Fruit fly (Drosophila melanogaster) whole organism, embryonic: ENCODE data around the gene CG42404.

ENCODE experiments used
- Atf-2 ChIP-seq: fragments of 200-800 bp; sonication (Bioruptor generic); optimal IDR thresholded peaks from 2 replicates; lab custom pipeline; 2016; ENCODE audit warnings: missing biosample characterization, missing genetic modification characterization
- B-H1 ChIP-seq: fragments of 200-800 bp; sonication (Bioruptor generic); IDR thresholded peaks from 3 replicates; pipeline ENCODE4 v1.3.6; 2022; ENCODE audit warnings: missing biosample characterization, missing genetic modification characterization
- CG1024 ChIP-seq: fragments of 200-800 bp; sonication (Bioruptor generic); IDR thresholded peaks from 2 replicates; pipeline ENCODE4 v1.3.6; 2022; ENCODE audit warnings: missing biosample characterization, missing genetic modification characterization
- CG11695 ChIP-seq: fragments of 200-800 bp; sonication (Bioruptor generic); IDR thresholded peaks from 3 replicates; pipeline ENCODE4 v1.3.6; 2022; ENCODE audit warnings: missing biosample characterization, missing genetic modification characterization
- CG15011 ChIP-seq: fragments of 200-800 bp; sonication (Bioruptor generic); optimal IDR thresholded peaks from 3 replicates; lab custom pipeline; 2018; ENCODE audit warnings: missing biosample characterization, mild to moderate bottlenecking, missing genetic modification characterization
- CG15601 ChIP-seq: fragments of 200-800 bp; sonication (Bioruptor generic); optimal IDR thresholded peaks from 3 replicates; lab custom pipeline; 2019; ENCODE audit warnings: missing biosample characterization, mild to moderate bottlenecking, missing genetic modification characterization, moderate library complexity
- CG18476 ChIP-seq: fragments of 200-800 bp; sonication (Bioruptor generic); optimal IDR thresholded peaks from 2 replicates; lab custom pipeline; 2016; ENCODE audit warnings: missing biosample characterization, mild to moderate bottlenecking, missing genetic modification characterization
- CG18619 ChIP-seq: fragments of 200-800 bp; sonication (Bioruptor generic); optimal IDR thresholded peaks from 3 replicates; lab custom pipeline; 2017; ENCODE audit warnings: missing biosample characterization, mild to moderate bottlenecking, missing genetic modification characterization
- CG2120 ChIP-seq: fragments of 200-800 bp; sonication (Bioruptor generic); optimal IDR thresholded peaks from 3 replicates; lab custom pipeline; 2016; ENCODE audit warnings: missing biosample characterization, missing genetic modification characterization
- CG31224 ChIP-seq: fragments of 200-800 bp; sonication (Bioruptor generic); IDR thresholded peaks from 2 replicates; pipeline ENCODE4 v1.3.6; 2022; ENCODE audit warnings: missing biosample characterization, missing genetic modification characterization
- CG32532 ChIP-seq: fragments of 200-800 bp; sonication (Bioruptor generic); IDR thresholded peaks from 2 replicates; pipeline ENCODE4 v1.3.6; 2022; ENCODE audit warnings: missing biosample characterization, missing genetic modification characterization
- CG3726 ChIP-seq: fragments of 200-800 bp; sonication (Bioruptor generic); IDR thresholded peaks from 3 replicates; pipeline ENCODE4, ENCODE4 v1.3.6; 2022; ENCODE audit warnings: missing biosample characterization, missing genetic modification characterization
- CG4820 ChIP-seq: fragments of 200-800 bp; sonication (Bioruptor generic); optimal IDR thresholded peaks from 3 replicates; lab custom pipeline; 2016; ENCODE audit warnings: missing biosample characterization, missing genetic modification characterization
- CG5953 ChIP-seq: fragments of 200-800 bp; sonication (Bioruptor generic); IDR thresholded peaks from 2 replicates; pipeline ENCODE4 v1.3.6; 2022; ENCODE audit warnings: missing biosample characterization, missing genetic modification characterization
- CG6654 ChIP-seq: fragments of 200-800 bp; sonication (Bioruptor generic); optimal IDR thresholded peaks from 2 replicates; lab custom pipeline; 2017; ENCODE audit warnings: missing biosample characterization, mild to moderate bottlenecking, missing genetic modification characterization
- CG7987 ChIP-seq: fragments of 200-800 bp; sonication (Bioruptor generic); optimal IDR thresholded peaks from 2 replicates; lab custom pipeline; 2018; ENCODE audit warnings: missing biosample characterization, mild to moderate bottlenecking, missing genetic modification characterization, moderate library complexity
- CTCF ChIP-seq: fragments of 200-800 bp; sonication (Bioruptor generic); optimal IDR thresholded peaks from 2 replicates; lab custom pipeline; 2017; ENCODE audit warnings: missing biosample characterization, mild to moderate bottlenecking, missing genetic modification characterization, moderate library complexity
- Camta ChIP-seq: fragments of 200-800 bp; sonication (Bioruptor generic); optimal IDR thresholded peaks from 2 replicates; lab custom pipeline; 2016; ENCODE audit warnings: missing biosample characterization, missing genetic modification characterization
- D ChIP-seq, 2 experiments: fragments of 200-800 bp in 1 of 2; fragments of >200 bp in 1 of 2; sonication (Bioruptor generic) in 1 of 2; optimal IDR thresholded peaks; 2 replicates in 1 of 2; 3 replicates in 1 of 2; lab custom pipeline; 2017; ENCODE audit warnings: mild to moderate bottlenecking in 1 of 2, missing biosample characterization in 1 of 2, missing genetic modification characterization in 1 of 2, missing genetic modification reagents in 1 of 2
- Dfd ChIP-seq, 2 experiments: fragments of >200 bp; optimal IDR thresholded peaks; 2 replicates each; lab custom pipeline; 2017; ENCODE audit warnings: missing biosample characterization in 2 of 2, missing genetic modification characterization in 2 of 2
- Dref ChIP-seq: fragments of 200-800 bp; sonication (Bioruptor generic); IDR thresholded peaks from 2 replicates; pipeline ENCODE4 v1.3.6; 2022; ENCODE audit warnings: missing biosample characterization, missing genetic modification characterization
- Ets65A ChIP-seq: fragments of 200-800 bp; sonication (Bioruptor generic); peaks from one replicate; lab custom pipeline; 2016; ENCODE audit warnings: missing biosample characterization, missing genetic modification characterization
- Fer1 ChIP-seq: fragments of 200-800 bp; sonication (Bioruptor generic); optimal IDR thresholded peaks from 2 replicates; lab custom pipeline; 2017; ENCODE audit warnings: missing biosample characterization, mild to moderate bottlenecking, missing genetic modification characterization
- GATAe ChIP-seq: fragments of 200-800 bp; sonication (Bioruptor generic); conservative IDR thresholded peaks from 2 replicates; pipeline ENCODE4 v1.3.6; 2022; ENCODE audit warnings: missing biosample characterization, missing genetic modification characterization
- HLHmδ ChIP-seq: fragments of 200-800 bp; sonication (Bioruptor generic); optimal IDR thresholded peaks from 2 replicates; lab custom pipeline; 2018; ENCODE audit warnings: missing biosample characterization, mild to moderate bottlenecking, missing genetic modification characterization, moderate library complexity
- Hey ChIP-seq: fragments of 200-800 bp; sonication (Bioruptor generic); optimal IDR thresholded peaks from 3 replicates; lab custom pipeline; 2018; ENCODE audit warnings: missing biosample characterization, mild to moderate bottlenecking, missing genetic modification characterization
- Hr39 ChIP-seq: fragments of >200 bp; optimal IDR thresholded peaks from 2 replicates; lab custom pipeline; 2017
- Hsf ChIP-seq: fragments of 200-800 bp; sonication (Bioruptor generic); optimal IDR thresholded peaks from 3 replicates; lab custom pipeline; 2016; ENCODE audit warnings: missing biosample characterization, missing genetic modification characterization
- Optix ChIP-seq: fragments of 200-800 bp; sonication (Bioruptor generic); IDR thresholded peaks from 3 replicates; pipeline ENCODE4 v1.3.6; 2022; ENCODE audit warnings: missing biosample characterization, missing genetic modification characterization
- Rfx ChIP-seq: fragments of 200-800 bp; sonication (Bioruptor generic); IDR thresholded peaks from 2 replicates; pipeline ENCODE4 v1.3.6; 2022; ENCODE audit warnings: missing biosample characterization, missing genetic modification characterization
- Stat92E ChIP-seq, 3 experiments: fragments of >200 bp in 2 of 3; fragments of 200-800 bp in 1 of 3; sonication (Bioruptor generic) in 1 of 3; optimal IDR thresholded peaks; 2 replicates each; lab custom pipeline; 2017 to 2019; ENCODE audit warnings: missing biosample characterization in 3 of 3, missing genetic modification characterization in 3 of 3, mild to moderate bottlenecking in 1 of 3, moderate library complexity in 1 of 3
- al ChIP-seq: fragments of 200-800 bp; sonication (Bioruptor generic); IDR thresholded peaks from 2 replicates; pipeline ENCODE4 v1.3.6; 2022; ENCODE audit warnings: missing biosample characterization, missing genetic modification characterization
- bbx ChIP-seq: fragments of 200-800 bp; sonication (Bioruptor generic); IDR thresholded peaks from 2 replicates; pipeline ENCODE4 v1.3.6; 2022; ENCODE audit warnings: missing biosample characterization, missing genetic modification characterization; ENCODE audit not compliant: partially characterized antibody
- crc ChIP-seq: fragments of 200-800 bp; sonication (Bioruptor generic); optimal IDR thresholded peaks from 2 replicates; lab custom pipeline; 2016; ENCODE audit warnings: missing biosample characterization, missing genetic modification characterization
- dan ChIP-seq: fragments of 200-800 bp; sonication (Bioruptor generic); IDR thresholded peaks from 2 replicates; pipeline ENCODE4 v1.3.6; 2022; ENCODE audit warnings: missing biosample characterization, missing genetic modification characterization
- ewg ChIP-seq: fragments of 200-800 bp; sonication (Bioruptor generic); optimal IDR thresholded peaks from 3 replicates; lab custom pipeline; 2017; ENCODE audit warnings: mild to moderate bottlenecking, missing biosample characterization, missing genetic modification reagents, missing genetic modification characterization
- fd3F ChIP-seq: fragments of 200-800 bp; sonication (Bioruptor generic); optimal IDR thresholded peaks from 2 replicates; lab custom pipeline; 2018; ENCODE audit warnings: missing biosample characterization, mild to moderate bottlenecking, missing genetic modification characterization, moderate library complexity
- gem ChIP-seq: fragments of 200-800 bp; sonication (Bioruptor generic); optimal IDR thresholded peaks from 2 replicates; lab custom pipeline; 2019; ENCODE audit warnings: missing biosample characterization, mild to moderate bottlenecking, missing genetic modification characterization, moderate library complexity
- maf-S ChIP-seq: fragments of 200-800 bp; sonication (Bioruptor generic); optimal IDR thresholded peaks from 2 replicates; lab custom pipeline; 2016; ENCODE audit warnings: missing biosample characterization, missing genetic modification characterization
- mam ChIP-seq: fragments of 200-800 bp; sonication (Bioruptor generic); optimal IDR thresholded peaks from 3 replicates; lab custom pipeline; 2016; ENCODE audit warnings: missing biosample characterization, missing genetic modification characterization
- nerfin-1 ChIP-seq: fragments of 200-800 bp; sonication (Bioruptor generic); optimal IDR thresholded peaks from 3 replicates; lab custom pipeline; 2019; ENCODE audit warnings: missing biosample characterization, mild to moderate bottlenecking, missing genetic modification characterization, moderate library complexity
- onecut ChIP-seq: fragments of 200-800 bp; sonication (Bioruptor generic); IDR thresholded peaks from 2 replicates; pipeline ENCODE4 v1.3.6; 2022; ENCODE audit warnings: missing biosample characterization, missing genetic modification characterization
- seq ChIP-seq: fragments of 200-800 bp; sonication (Bioruptor generic); IDR thresholded peaks from 2 replicates; pipeline ENCODE4 v1.3.6; 2022; ENCODE audit warnings: missing biosample characterization, missing genetic modification characterization
- shn ChIP-seq: fragments of 200-800 bp; sonication (Bioruptor generic); optimal IDR thresholded peaks from 3 replicates; lab custom pipeline; 2016; ENCODE audit warnings: missing biosample characterization, missing genetic modification characterization
- slp2 ChIP-seq: fragments of 200-800 bp; sonication (Bioruptor generic); optimal IDR thresholded peaks from 2 replicates; lab custom pipeline; 2016; ENCODE audit warnings: missing biosample characterization, missing genetic modification characterization
- so ChIP-seq: fragments of 200-800 bp; sonication (Bioruptor generic); IDR thresholded peaks from 3 replicates; pipeline ENCODE4 v1.3.6; 2022; ENCODE audit warnings: missing biosample characterization, missing genetic modification characterization
- sug ChIP-seq: fragments of 200-800 bp; optimal IDR thresholded peaks from 2 replicates; lab custom pipeline; 2019; ENCODE audit warnings: missing biosample characterization, mild to moderate bottlenecking, missing genetic modification characterization, moderate library complexity
- tin ChIP-seq: fragments of 200-800 bp; sonication (Bioruptor generic); optimal IDR thresholded peaks from 3 replicates; lab custom pipeline; 2016; ENCODE audit warnings: missing biosample characterization, missing genetic modification characterization
- twi ChIP-seq: fragments of 200-800 bp; optimal IDR thresholded peaks from 2 replicates; lab custom pipeline; 2019; ENCODE audit warnings: missing biosample characterization, mild to moderate bottlenecking, missing genetic modification characterization, moderate library complexity
- vnd ChIP-seq: fragments of 200-800 bp; sonication (Bioruptor generic); IDR thresholded peaks from 3 replicates; pipeline ENCODE4 v1.3.6; 2022; ENCODE audit warnings: missing biosample characterization, missing genetic modification characterization; ENCODE audit not compliant: partially characterized antibody
- vvl ChIP-seq: fragments of 200-800 bp; sonication (Bioruptor generic); IDR thresholded peaks from 2 replicates; pipeline ENCODE4 v1.3.6; 2022; ENCODE audit warnings: missing biosample characterization, missing genetic modification characterization
- zf30C ChIP-seq: fragments of 200-800 bp; sonication (Bioruptor generic); optimal IDR thresholded peaks from 3 replicates; lab custom pipeline; 2018; ENCODE audit warnings: missing biosample characterization, mild to moderate bottlenecking, missing genetic modification characterization

CG42404 gene

DNA sequence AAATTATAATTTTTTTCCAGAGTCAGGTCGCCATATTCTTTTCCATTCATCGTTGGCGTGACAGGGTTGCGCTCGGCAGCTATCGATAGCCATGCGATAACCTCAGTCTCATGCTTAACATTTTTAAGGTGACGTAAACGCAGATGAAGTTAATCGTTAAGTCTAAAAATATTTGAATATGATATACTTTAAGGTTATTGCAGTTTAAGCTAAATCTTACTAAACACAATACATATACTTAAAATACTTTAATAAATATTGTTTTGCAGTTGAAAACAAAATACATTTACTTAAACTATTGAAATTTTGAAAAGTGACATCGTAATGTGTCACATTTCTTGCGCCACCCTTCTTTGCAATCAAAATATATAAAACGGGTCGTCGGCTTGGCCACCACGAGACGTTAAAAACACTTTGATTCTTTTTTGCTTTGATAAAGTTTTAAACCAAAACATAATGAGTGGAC lies 25.3 kb downstream of the CG42404 start, which contains the start of the genes Cp190 and CG4338 (continued):
- TF ChIP-seq maf-S (GFP tag; lab: Kevin White, UChicago) = peak; percentile 83
- peak; percentile 98 for TF ChIP-seq nerfin-1 (tag; lab: Kevin White, UChicago)
- TF ChIP-seq seq = peak; percentile 96
- peak; percentile 98 for TF ChIP-seq vvl (GFP tag; lab: Robert Waterston, UW)
- peak; percentile 99 for TF ChIP-seq gem (tag; lab: Kevin White, UChicago)
- peak; percentile 3 for TF ChIP-seq HLHmδ
- TF ChIP-seq CG2120 (GFP tag; lab: Kevin White, UChicago) = peak; percentile 97
- TF ChIP-seq CG15011 = peak; percentile 96
- TF ChIP-seq CG5953 = peak; percentile 89
- TF ChIP-seq Dref = peak; percentile 94
- TF ChIP-seq zf30C (GFP tag; lab: Kevin White, UChicago) = peak; percentile 59
- TF ChIP-seq CG18619 (GFP tag; lab: Kevin White, UChicago) = peak; percentile 98
- TF ChIP-seq Hey (tag; lab: Kevin White, UChicago) = peak; percentile 90
- TF ChIP-seq sug = peak; percentile 99
- peak; percentile 68 for TF ChIP-seq CTCF
- peak; percentile 87 for TF ChIP-seq CG7987 (GFP tag; lab: Kevin White, UChicago)
- TF ChIP-seq CG1024 (GFP tag; lab: Robert Waterston, UW) = peak; percentile 76
- TF ChIP-seq tin = peak; percentile 98
- TF ChIP-seq mam = peak; percentile 93
- peak; percentile 93 for TF ChIP-seq Camta (GFP tag; lab: Kevin White, UChicago)
- no peak for TF ChIP-seq Hr39 (lab: Kevin White, UChicago)
- TF ChIP-seq CG11695 (GFP tag; lab: Robert Waterston, UW) = peak; percentile 97
- peak; percentile 98 for TF ChIP-seq Fer1 (GFP tag; lab: Kevin White, UChicago)
- TF ChIP-seq CG6654 (GFP tag; lab: Kevin White, UChicago) = peak; percentile 88
- TF ChIP-seq onecut (GFP tag; lab: Robert Waterston, UW) = peak; percentile 93
- TF ChIP-seq Atf-2 = peak; percentile 91
- peak; percentile 84 for TF ChIP-seq shn
- peak; percentile 75 for TF ChIP-seq slp2 (GFP tag; lab: Kevin White, UChicago)
- peak; percentile 98 for TF ChIP-seq fd3F (GFP tag; lab: Kevin White, UChicago)
- peak; percentile 94 for TF ChIP-seq ewg
- peak; percentile 72 for TF ChIP-seq crc (GFP tag; lab: Kevin White, UChicago)
- TF ChIP-seq Optix (GFP tag; lab: Robert Waterston, UW) = peak; percentile 69; the same call in 2 of the 3 replicates
- TF ChIP-seq dan (GFP tag; lab: Robert Waterston, UW) = peak; percentile 90
- TF ChIP-seq CG18476 (GFP tag; lab: Kevin White, UChicago) = peak; percentile 98
- peak; percentile 98 for TF ChIP-seq twi (tag; lab: Kevin White, UChicago)
- peak; percentile 99 for TF ChIP-seq Ets65A
- peak; percentile 60 for TF ChIP-seq vnd (GFP tag; lab: Robert Waterston, UW)
- TF ChIP-seq D (optimal IDR thresholded peaks at IDR 0.05; lab: Kevin White, UChicago) = no peak
- TF ChIP-seq D (GFP tag; optimal IDR thresholded peaks at IDR 0.05; lab: Kevin White, UChicago) = peak; percentile 96
- TF ChIP-seq CG15601 (tag; lab: Kevin White, UChicago) = peak; percentile 98
- TF ChIP-seq CG32532 = peak; percentile 98
- peak in 1 of 3 experiments; percentile 95 for TF ChIP-seq Stat92E (GFP tag; optimal IDR thresholded peaks at IDR 0.05; lab: Kevin White, UChicago)
- peak; percentile 96 for TF ChIP-seq so (GFP tag; lab: Robert Waterston, UW)
- TF ChIP-seq Rfx (GFP tag; lab: Robert Waterston, UW) = peak; percentile 97
- TF ChIP-seq CG31224 (GFP tag; lab: Robert Waterston, UW) = peak; percentile 94
- no peak for TF ChIP-seq Dfd (GFP tag; optimal IDR thresholded peaks at IDR 0.05; lab: Kevin White, UChicago)
- TF ChIP-seq CG3726 (GFP tag; lab: Robert Waterston, UW) = peak; percentile 96
- TF ChIP-seq Hsf (GFP tag; lab: Kevin White, UChicago) = peak; percentile 96
- peak; percentile 78 for TF ChIP-seq bbx (GFP tag; lab: Robert Waterston, UW)
- peak; percentile 96 for TF ChIP-seq al (GFP tag; lab: Robert Waterston, UW)
- TF ChIP-seq CG4820 (GFP tag; lab: Kevin White, UChicago) = peak; percentile 96
- peak; percentile 91 for TF ChIP-seq B-H1 (GFP tag; lab: Robert Waterston, UW)
- peak; percentile 80 for TF ChIP-seq GATAe (GFP tag; lab: Robert Waterston, UW)
